Worm (Caenorhabditis elegans): ENCODE measurements around the gene H04D03.4.

ce11 chrIII:10451012-10451411 lies at the start of gene H04D03.4:
- TF ChIP-seq unc-39 (tag; optimal IDR thresholded peaks at IDR 0.05), result no peak
- no peak for TF ChIP-seq aly-2 (tag; optimal IDR thresholded peaks at IDR 0.05)
- no peak for TF ChIP-seq nhr-237 (tag; optimal IDR thresholded peaks at IDR 0.05)
- TF ChIP-seq unc-55 (GFP tag; optimal IDR thresholded peaks at IDR 0.05), result no peak
- no peak for TF ChIP-seq ZK546.5 (tag; optimal IDR thresholded peaks at IDR 0.05)
- no peak for TF ChIP-seq mdl-1 (tag; optimal IDR thresholded peaks at IDR 0.05)
- no peak for TF ChIP-seq egl-27 (tag; optimal IDR thresholded peaks at IDR 0.05)
- no peak for TF ChIP-seq nhr-11 (tag; optimal IDR thresholded peaks at IDR 0.05)
- TF ChIP-seq nhr-25 (tag; optimal IDR thresholded peaks at IDR 0.05), result no peak
- TF ChIP-seq nhr-12 (tag; optimal IDR thresholded peaks at IDR 0.05), result no peak
- TF ChIP-seq lin-39 (tag; optimal IDR thresholded peaks at IDR 0.05), result no peak

Data from whole organism, L2 larva.